Worm (Caenorhabditis elegans): ENCODE data around the gene F10G2.4.

DNA sequence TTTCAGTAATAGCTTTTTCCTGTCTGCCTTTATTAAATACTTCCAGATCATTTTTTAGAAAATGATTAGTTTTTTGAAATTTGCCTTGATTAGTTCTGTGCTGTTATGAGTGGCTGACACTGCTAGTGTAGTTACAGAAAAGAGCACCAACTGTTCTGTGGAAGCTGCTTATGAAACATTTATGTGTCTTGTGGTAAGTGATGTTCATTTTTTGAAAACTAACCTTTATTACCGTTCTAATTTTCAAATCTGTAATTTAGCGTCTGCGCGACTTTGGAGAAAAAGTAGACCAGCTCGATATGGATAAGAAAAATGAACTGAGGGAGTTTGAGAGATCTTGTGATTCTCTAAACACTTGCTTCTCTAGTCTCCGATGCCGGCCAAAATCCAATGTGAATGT is 42.5 kb downstream of the F10G2.4 start, which contains the start of gene srj-14:
- TF ChIP-seq tab-1 (GFP tag; IDR thresholded peaks at IDR 0.05) (no peak), cog-1 (tag; optimal IDR thresholded peaks at IDR 0.05) (no peak), flt-1 (GFP tag; IDR thresholded peaks at IDR 0.05) (no peak), ztf-23 (GFP tag; IDR thresholded peaks at IDR 0.05) (no peak)

Measured in whole organism, midembryonic.